Worm (Caenorhabditis elegans): ENCODE data around the gene ZC262.2.

ZC262.2 gene

DNA sequence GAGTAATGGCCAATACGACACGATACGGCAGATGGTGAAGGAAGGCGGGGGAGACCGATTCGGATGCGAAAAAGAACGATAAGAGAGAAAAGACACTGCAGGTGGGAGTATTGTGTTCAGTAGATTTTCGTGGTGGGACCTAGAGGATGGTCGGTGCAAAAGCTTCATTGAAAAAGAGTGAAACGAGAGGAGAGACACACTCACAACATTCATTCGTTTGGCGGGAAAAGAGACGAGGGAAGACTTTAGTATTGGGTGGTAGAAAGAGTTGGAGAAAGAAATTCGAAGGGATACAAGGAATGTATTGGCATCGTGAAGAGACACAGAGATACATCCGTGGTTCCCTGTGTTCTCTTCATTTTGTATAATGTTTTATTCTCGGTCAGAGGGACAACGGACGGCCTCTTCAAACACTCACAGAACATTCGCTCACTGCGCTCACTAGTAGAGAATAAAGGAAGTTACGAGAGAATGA lies 24.6 kb downstream of the ZC262.2 start:
- peak; percentile 7 for TF ChIP-seq sdc-2 (tag; optimal IDR thresholded peaks at IDR 0.05)
- no peak for TF ChIP-seq T23F11.4 (GFP tag; optimal IDR thresholded peaks at IDR 0.05)
- TF ChIP-seq C38D4.7 (GFP tag; optimal IDR thresholded peaks at IDR 0.05): no peak
- no peak for TF ChIP-seq ceh-22 (tag; optimal IDR thresholded peaks at IDR 0.05)
- TF ChIP-seq syd-9 (tag; optimal IDR thresholded peaks at IDR 0.05): peak; percentile 56
- TF ChIP-seq elt-2 (tag; optimal IDR thresholded peaks at IDR 0.05): peak; percentile 14
- TF ChIP-seq pros-1 (tag; optimal IDR thresholded peaks at IDR 0.05): peak; percentile 40
- TF ChIP-seq che-1 (tag; optimal IDR thresholded peaks at IDR 0.05): peak; percentile 12
- no peak for TF ChIP-seq pag-3 (tag; optimal IDR thresholded peaks at IDR 0.05; ENCODE audit: borderline replicate concordance)
- TF ChIP-seq eyg-1 (tag; optimal IDR thresholded peaks at IDR 0.05): peak; percentile 55
- TF ChIP-seq ceh-30 (tag; optimal IDR thresholded peaks at IDR 0.05): no peak
- TF ChIP-seq ceh-14 (tag; optimal IDR thresholded peaks at IDR 0.05): peak; percentile 37
- TF ChIP-seq hlh-30 (tag; optimal IDR thresholded peaks at IDR 0.05; ENCODE audit: insufficient read depth): peak; percentile 10
- TF ChIP-seq unc-42 (tag; optimal IDR thresholded peaks at IDR 0.05): peak; percentile 55
- peak; percentile 8 for TF ChIP-seq lin-11 (tag; optimal IDR thresholded peaks at IDR 0.05)
- TF ChIP-seq ceh-18 (tag; optimal IDR thresholded peaks at IDR 0.05): peak; percentile 81
- no peak for TF ChIP-seq ets-4 (tag; optimal IDR thresholded peaks at IDR 0.05)
- peak; percentile 39 for TF ChIP-seq ceh-2 (tag; optimal IDR thresholded peaks at IDR 0.05)
- no peak for TF ChIP-seq zip-5 (tag; optimal IDR thresholded peaks at IDR 0.05)
- peak; percentile 14 for TF ChIP-seq unc-55 (GFP tag; optimal IDR thresholded peaks at IDR 0.05)
- peak; percentile 87 for TF ChIP-seq nfya-1 (tag; optimal IDR thresholded peaks at IDR 0.05)
- no peak for TF ChIP-seq pax-1 (tag; optimal IDR thresholded peaks at IDR 0.05)
- TF ChIP-seq ref-2 (tag; optimal IDR thresholded peaks at IDR 0.05): peak; percentile 26
- no peak for TF ChIP-seq ceh-6 (GFP tag; optimal IDR thresholded peaks at IDR 0.05)
- peak; percentile 70 for TF ChIP-seq ceh-34 (tag; optimal IDR thresholded peaks at IDR 0.05)
- peak; percentile 60 for TF ChIP-seq tbx-2 (tag; optimal IDR thresholded peaks at IDR 0.05)
- TF ChIP-seq tbx-7 (tag; optimal IDR thresholded peaks at IDR 0.05): peak; percentile 37
- no peak for TF ChIP-seq Y22D7AL.16 (tag; optimal IDR thresholded peaks at IDR 0.05)
- TF ChIP-seq hlh-6 (tag; optimal IDR thresholded peaks at IDR 0.05): peak; percentile 25
- peak; percentile 85 for TF ChIP-seq ceh-31 (tag; optimal IDR thresholded peaks at IDR 0.05)

DNA sequence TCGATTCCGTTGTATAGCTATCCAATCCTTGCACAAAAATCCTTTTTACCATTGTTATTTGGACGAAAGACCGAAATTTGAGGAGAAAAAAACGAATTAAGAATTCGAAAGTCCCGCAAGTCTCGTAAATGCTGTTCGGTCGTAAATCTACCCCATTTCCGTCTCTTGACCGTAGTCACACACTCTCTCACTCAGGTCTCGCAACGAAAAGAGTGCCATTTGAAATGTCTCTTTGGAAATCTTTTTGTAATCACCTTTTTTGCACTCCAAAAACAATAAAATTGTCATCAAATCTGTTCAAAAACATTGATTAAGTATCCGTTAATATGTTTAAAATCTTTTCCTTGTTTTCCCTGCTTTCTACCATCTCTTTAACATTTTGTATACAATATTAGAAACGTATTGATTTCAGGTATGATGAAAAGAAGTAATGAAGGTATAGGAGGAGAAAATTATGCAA lies 26.4 kb downstream of the ZC262.2 start, which contains the start of the genes R05D3.8 and rfp-1:
TSS of gene R05D3.8 (minus strand) at position 115 of the 460 bp plus-strand sequence.
TSS of gene rfp-1 (plus strand) at position 410 of the 460 bp plus-strand sequence.
- no peak for TF ChIP-seq dmd-4 (tag; optimal IDR thresholded peaks at IDR 0.05; ENCODE audit: borderline replicate concordance)
- TF ChIP-seq hlh-6 (tag; optimal IDR thresholded peaks at IDR 0.05): no peak
- no peak for TF ChIP-seq ama-1 (optimal IDR thresholded peaks at IDR 0.05)
- TF ChIP-seq madf-2 (tag; optimal IDR thresholded peaks at IDR 0.05): no peak
- no peak for TF ChIP-seq T23F11.4 (GFP tag; optimal IDR thresholded peaks at IDR 0.05)
- TF ChIP-seq nhr-11 (tag; optimal IDR thresholded peaks at IDR 0.05): no peak
- no peak for TF ChIP-seq elt-4 (tag; optimal IDR thresholded peaks at IDR 0.05)
- TF ChIP-seq unc-3 (GFP tag; conservative IDR thresholded peaks at IDR 0.05): no peak
- TF ChIP-seq unc-3 (tag; optimal IDR thresholded peaks at IDR 0.05): no peak
- no peak for TF ChIP-seq hlh-13 (GFP tag; optimal IDR thresholded peaks at IDR 0.05)
- no peak for TF ChIP-seq ets-4 (tag; optimal IDR thresholded peaks at IDR 0.05)
- no peak for TF ChIP-seq F13H6.1 (tag; optimal IDR thresholded peaks at IDR 0.05)
- no peak for TF ChIP-seq pag-3 (tag; optimal IDR thresholded peaks at IDR 0.05; ENCODE audit: borderline replicate concordance)
- no peak for TF ChIP-seq ceh-48 (tag; optimal IDR thresholded peaks at IDR 0.05)
- TF ChIP-seq ceh-45 (GFP tag; IDR thresholded peaks at IDR 0.05): no peak
- TF ChIP-seq rnt-1 (tag; optimal IDR thresholded peaks at IDR 0.05): peak; percentile 46
- no peak for TF ChIP-seq K02D7.2 (tag; optimal IDR thresholded peaks at IDR 0.05)
- TF ChIP-seq ceh-18 (tag; optimal IDR thresholded peaks at IDR 0.05): peak; percentile 35
- TF ChIP-seq ceh-31 (tag; optimal IDR thresholded peaks at IDR 0.05): peak; percentile 49
- TF ChIP-seq nhr-232 (tag; optimal IDR thresholded peaks at IDR 0.05): no peak
- no peak for TF ChIP-seq ceh-9 (tag; optimal IDR thresholded peaks at IDR 0.05)
- peak; percentile 53 for TF ChIP-seq unc-42 (tag; optimal IDR thresholded peaks at IDR 0.05)
- no peak for TF ChIP-seq gmeb-2 (tag; optimal IDR thresholded peaks at IDR 0.05)
- TF ChIP-seq elt-2 (tag; optimal IDR thresholded peaks at IDR 0.05): no peak
- peak; percentile 71 for TF ChIP-seq nfya-1 (tag; optimal IDR thresholded peaks at IDR 0.05)
- no peak for TF ChIP-seq fkh-6 (tag; optimal IDR thresholded peaks at IDR 0.05)
- TF ChIP-seq mec-3 (tag; optimal IDR thresholded peaks at IDR 0.05; ENCODE audit: borderline replicate concordance): no peak
- TF ChIP-seq sox-4 (tag; optimal IDR thresholded peaks at IDR 0.05): no peak
- no peak for TF ChIP-seq zip-5 (tag; optimal IDR thresholded peaks at IDR 0.05)
- no peak for TF ChIP-seq ceh-6 (GFP tag; optimal IDR thresholded peaks at IDR 0.05)
- peak; percentile 40 for TF ChIP-seq hlh-30 (tag; optimal IDR thresholded peaks at IDR 0.05; ENCODE audit: insufficient read depth)
- TF ChIP-seq hlh-8 (tag; optimal IDR thresholded peaks at IDR 0.05): no peak
- TF ChIP-seq che-1 (tag; optimal IDR thresholded peaks at IDR 0.05): no peak
- TF ChIP-seq pha-2 (tag; optimal IDR thresholded peaks at IDR 0.05): no peak
- peak; percentile 47 for TF ChIP-seq pax-1 (tag; optimal IDR thresholded peaks at IDR 0.05)

Measured in whole organism, late embryonic.